Worm (Caenorhabditis elegans): ENCODE measurements around the gene rsd-3.

Gene rsd-3

ce11 chrX:11828661-11829060 lies 30.4 kb downstream of the rsd-3 start:
- TF ChIP-seq scrt-1 (GFP tag; IDR thresholded peaks at IDR 0.05): no peak
- TF ChIP-seq tra-4 (tag; optimal IDR thresholded peaks at IDR 0.05): no peak
- TF ChIP-seq hmg-4 (GFP tag; optimal IDR thresholded peaks at IDR 0.05): no peak
- TF ChIP-seq ceh-13 (GFP tag; optimal IDR thresholded peaks at IDR 0.05): no peak
- no peak for TF ChIP-seq pes-1 (GFP tag; IDR thresholded peaks at IDR 0.05)
- no peak for TF ChIP-seq hnd-1 (tag; optimal IDR thresholded peaks at IDR 0.05)
- no peak for TF ChIP-seq F13C5.2 (tag; optimal IDR thresholded peaks at IDR 0.05)
- TF ChIP-seq aly-1 (tag; optimal IDR thresholded peaks at IDR 0.05): no peak
- TF ChIP-seq flt-1 (GFP tag; IDR thresholded peaks at IDR 0.05): no peak
- no peak for TF ChIP-seq tbx-11 (GFP tag; IDR thresholded peaks at IDR 0.05)
- no peak for TF ChIP-seq ceh-36 (tag; optimal IDR thresholded peaks at IDR 0.05)
- TF ChIP-seq tbx-37 (GFP tag; conservative IDR thresholded peaks at IDR 0.05): no peak
- no peak for TF ChIP-seq B0310.2 (tag; optimal IDR thresholded peaks at IDR 0.05)

ce11 chrX:11837378-11837777 lies 39.1 kb downstream of the rsd-3 start, which contains the start of gene taf-7.1:
taf-7.1 (minus strand) TSS chrX:11837478.
- no peak for TF ChIP-seq sea-1 (GFP tag; conservative IDR thresholded peaks at IDR 0.05)
- no peak for TF ChIP-seq aly-1 (tag; optimal IDR thresholded peaks at IDR 0.05)
- no peak for TF ChIP-seq B0310.2 (tag; optimal IDR thresholded peaks at IDR 0.05)
- no peak for TF ChIP-seq flt-1 (GFP tag; IDR thresholded peaks at IDR 0.05)
- no peak for TF ChIP-seq pes-1 (GFP tag; IDR thresholded peaks at IDR 0.05)
- TF ChIP-seq ceh-13 (GFP tag; optimal IDR thresholded peaks at IDR 0.05): no peak
- no peak for TF ChIP-seq F13C5.2 (tag; optimal IDR thresholded peaks at IDR 0.05)
- no peak for TF ChIP-seq tbx-11 (GFP tag; IDR thresholded peaks at IDR 0.05)
- TF ChIP-seq ceh-36 (tag; optimal IDR thresholded peaks at IDR 0.05): no peak
- TF ChIP-seq hnd-1 (tag; optimal IDR thresholded peaks at IDR 0.05): no peak
- no peak for TF ChIP-seq hmg-4 (GFP tag; optimal IDR thresholded peaks at IDR 0.05)
- no peak for TF ChIP-seq scrt-1 (GFP tag; IDR thresholded peaks at IDR 0.05)
- TF ChIP-seq ama-1 (optimal IDR thresholded peaks at IDR 0.05): no peak
- no peak for TF ChIP-seq ets-7 (tag; optimal IDR thresholded peaks at IDR 0.05)

ce11 chrX:11843363-11843762 lies 45.1 kb downstream of the rsd-3 start, which contains the start of gene F54F7.2:
F54F7.2 (plus strand) TSS chrX:11843663.
- no peak for TF ChIP-seq hmg-4 (GFP tag; optimal IDR thresholded peaks at IDR 0.05)
- TF ChIP-seq hmbx-1 (tag; optimal IDR thresholded peaks at IDR 0.05): no peak
- no peak for TF ChIP-seq F13C5.2 (tag; optimal IDR thresholded peaks at IDR 0.05)
- TF ChIP-seq sea-1 (GFP tag; conservative IDR thresholded peaks at IDR 0.05): no peak
- TF ChIP-seq B0310.2 (tag; optimal IDR thresholded peaks at IDR 0.05): no peak
- TF ChIP-seq ama-1 (optimal IDR thresholded peaks at IDR 0.05): no peak
- no peak for TF ChIP-seq ceh-13 (GFP tag; optimal IDR thresholded peaks at IDR 0.05)
- TF ChIP-seq tbx-37 (GFP tag; conservative IDR thresholded peaks at IDR 0.05): no peak
- no peak for TF ChIP-seq flt-1 (GFP tag; IDR thresholded peaks at IDR 0.05)
- no peak for TF ChIP-seq ets-7 (tag; optimal IDR thresholded peaks at IDR 0.05)
- no peak for TF ChIP-seq ceh-36 (tag; optimal IDR thresholded peaks at IDR 0.05)
- no peak for TF ChIP-seq scrt-1 (GFP tag; IDR thresholded peaks at IDR 0.05)
- TF ChIP-seq hnd-1 (tag; optimal IDR thresholded peaks at IDR 0.05): no peak
- no peak for TF ChIP-seq aly-1 (tag; optimal IDR thresholded peaks at IDR 0.05)
- TF ChIP-seq pes-1 (GFP tag; IDR thresholded peaks at IDR 0.05): no peak
- no peak for TF ChIP-seq tra-4 (tag; optimal IDR thresholded peaks at IDR 0.05)
- no peak for TF ChIP-seq tbx-11 (GFP tag; IDR thresholded peaks at IDR 0.05)

ce11 chrX:11848618-11849017 lies 50.3 kb downstream of the rsd-3 start, which contains the start of gene F54F7.9:
F54F7.9 (minus strand) TSS chrX:11848718.
- TF ChIP-seq hmg-4 (GFP tag; optimal IDR thresholded peaks at IDR 0.05): no peak
- TF ChIP-seq hnd-1 (tag; optimal IDR thresholded peaks at IDR 0.05): no peak
- TF ChIP-seq B0310.2 (tag; optimal IDR thresholded peaks at IDR 0.05): no peak
- no peak for TF ChIP-seq aly-1 (tag; optimal IDR thresholded peaks at IDR 0.05)
- no peak for TF ChIP-seq tbx-11 (GFP tag; IDR thresholded peaks at IDR 0.05)
- TF ChIP-seq scrt-1 (GFP tag; IDR thresholded peaks at IDR 0.05): no peak
- no peak for TF ChIP-seq ceh-13 (GFP tag; optimal IDR thresholded peaks at IDR 0.05)
- TF ChIP-seq F13C5.2 (tag; optimal IDR thresholded peaks at IDR 0.05): no peak
- no peak for TF ChIP-seq tra-4 (tag; optimal IDR thresholded peaks at IDR 0.05)

- TF ChIP-seq sea-1 (GFP tag; conservative IDR thresholded peaks at IDR 0.05) (no peak), ama-1 (optimal IDR thresholded peaks at IDR 0.05) (no peak), scrt-1 (GFP tag; IDR thresholded peaks at IDR 0.05) (no peak), B0310.2 (tag; optimal IDR thresholded peaks at IDR 0.05) (no peak), tra-4 (tag; optimal IDR thresholded peaks at IDR 0.05) (no peak), ceh-13 (GFP tag; optimal IDR thresholded peaks at IDR 0.05) (no peak), hnd-1 (tag; optimal IDR thresholded peaks at IDR 0.05) (no peak), pes-1 (GFP tag; IDR thresholded peaks at IDR 0.05) (no peak), aly-1 (tag; optimal IDR thresholded peaks at IDR 0.05) (no peak), hmbx-1 (tag; optimal IDR thresholded peaks at IDR 0.05) (no peak), tbx-37 (GFP tag; conservative IDR thresholded peaks at IDR 0.05) (no peak), hmg-4 (GFP tag; optimal IDR thresholded peaks at IDR 0.05) (no peak), ceh-36 (tag; optimal IDR thresholded peaks at IDR 0.05) (no peak), tbx-11 (GFP tag; IDR thresholded peaks at IDR 0.05) (no peak), flt-1 (GFP tag; IDR thresholded peaks at IDR 0.05) (no peak), F13C5.2 (tag; optimal IDR thresholded peaks at IDR 0.05) (no peak), ets-7 (tag; optimal IDR thresholded peaks at IDR 0.05) (no peak)
Observed at ce11 chrX:11850082-11850481, 51.8 kb downstream of the rsd-3 start, which contains the start of gene F54F7.3. F54F7.3 (minus strand) TSS chrX:11850182.

- TF ChIP-seq ama-1 (optimal IDR thresholded peaks at IDR 0.05) (no peak), tbx-37 (GFP tag; conservative IDR thresholded peaks at IDR 0.05) (no peak), pes-1 (GFP tag; IDR thresholded peaks at IDR 0.05) (no peak), hmbx-1 (tag; optimal IDR thresholded peaks at IDR 0.05) (no peak), hnd-1 (tag; optimal IDR thresholded peaks at IDR 0.05) (no peak), ets-7 (tag; optimal IDR thresholded peaks at IDR 0.05) (no peak), hmg-4 (GFP tag; optimal IDR thresholded peaks at IDR 0.05) (no peak), tra-4 (tag; optimal IDR thresholded peaks at IDR 0.05) (no peak), sea-1 (GFP tag; conservative IDR thresholded peaks at IDR 0.05) (no peak), flt-1 (GFP tag; IDR thresholded peaks at IDR 0.05) (no peak)
Observed at ce11 chrX:11850572-11850971, 52.3 kb downstream of the rsd-3 start, which contains the start of gene F54F7.14. F54F7.14 (plus strand) TSS chrX:11850872.

ce11 chrX:11852494-11852893 lies 54.2 kb downstream of the rsd-3 start, which contains the start of gene xtr-1:
xtr-1 (plus strand) TSS chrX:11852794.
- no peak for TF ChIP-seq B0310.2 (tag; optimal IDR thresholded peaks at IDR 0.05)

Measured in whole organism, early embryonic.